Worm (Caenorhabditis elegans) whole organism, early embryonic: ENCODE results near the gene ZK1073.1.

Experiments
- B0310.2 ChIP-seq: sonication (generic microtip); optimal IDR thresholded peaks from 2 replicates; lab custom pipeline; 2016; ENCODE audit warnings: mild to moderate bottlenecking, missing genetic modification characterization, missing compliant biosample characterization
- F13C5.2 ChIP-seq: sonication (generic microtip); optimal IDR thresholded peaks from 2 replicates; lab custom pipeline; 2017; ENCODE audit warnings: mild to moderate bottlenecking, missing genetic modification characterization, inconsistent platforms, missing compliant biosample characterization
- aly-1 ChIP-seq: sonication (generic microtip); optimal IDR thresholded peaks from 2 replicates; lab custom pipeline; 2016; ENCODE audit warnings: missing genetic modification characterization, missing compliant biosample characterization
- ama-1 ChIP-seq: fragments of 150-350 bp; optimal IDR thresholded peaks from 2 replicates; lab custom pipeline; 2014
- ceh-13 ChIP-seq: fragments of 200-800 bp; sonication (Bioruptor generic); optimal IDR thresholded peaks from 2 replicates; lab custom pipeline; 2018; ENCODE audit warnings: mild to moderate bottlenecking, missing genetic modification characterization, missing compliant biosample characterization
- ceh-36 ChIP-seq: sonication (generic microtip); optimal IDR thresholded peaks from 2 replicates; lab custom pipeline; 2016; ENCODE audit warnings: missing genetic modification characterization, inconsistent platforms, missing compliant biosample characterization
- ets-7 ChIP-seq: sonication (generic microtip); optimal IDR thresholded peaks from 2 replicates; lab custom pipeline; 2016; ENCODE audit warnings: missing genotype, missing genetic modification characterization, missing compliant biosample characterization
- flt-1 ChIP-seq: fragments of 200-800 bp; sonication (Bioruptor generic); IDR thresholded peaks from 2 replicates; pipeline ENCODE4 v1.3.6; 2022; ENCODE audit warnings: missing genetic modification characterization, missing compliant biosample characterization
- hmbx-1 ChIP-seq: sonication (generic microtip); optimal IDR thresholded peaks from 2 replicates; lab custom pipeline; 2016; ENCODE audit warnings: mild to moderate bottlenecking, missing genetic modification characterization, missing compliant biosample characterization
- hmg-4 ChIP-seq: fragments of 200-800 bp; sonication (Bioruptor generic); optimal IDR thresholded peaks from 2 replicates; lab custom pipeline; 2018; ENCODE audit warnings: mild to moderate bottlenecking, missing genetic modification characterization, missing compliant biosample characterization
- hnd-1 ChIP-seq: sonication (generic microtip); optimal IDR thresholded peaks from 2 replicates; lab custom pipeline; 2016; ENCODE audit warnings: missing genetic modification characterization, missing compliant biosample characterization
- pes-1 ChIP-seq: fragments of 200-800 bp; sonication (Bioruptor generic); IDR thresholded peaks from 2 replicates; pipeline ENCODE4 v1.3.6; 2022; ENCODE audit warnings: missing genetic modification reagents, missing genetic modification characterization, missing compliant biosample characterization
- scrt-1 ChIP-seq: fragments of 200-800 bp; sonication (Bioruptor generic); IDR thresholded peaks from 2 replicates; pipeline ENCODE4 v1.3.6; 2022; ENCODE audit warnings: missing genetic modification characterization, missing compliant biosample characterization
- sea-1 ChIP-seq: fragments of 200-800 bp; sonication (Bioruptor generic); conservative IDR thresholded peaks from 2 replicates; pipeline ENCODE4 v1.3.6; 2022; ENCODE audit warnings: missing genetic modification characterization, missing compliant biosample characterization
- tbx-11 ChIP-seq: fragments of 200-800 bp; sonication (Bioruptor generic); IDR thresholded peaks from 2 replicates; pipeline ENCODE4 v1.3.6; 2022; ENCODE audit warnings: missing genetic modification characterization, missing compliant biosample characterization
- tbx-37 ChIP-seq: fragments of 200-800 bp; sonication (Bioruptor generic); conservative IDR thresholded peaks from 2 replicates; pipeline ENCODE4 v1.3.6; 2022; ENCODE audit warnings: missing genetic modification reagents, missing genetic modification characterization, missing compliant biosample characterization
- tra-4 ChIP-seq: sonication (generic microtip); optimal IDR thresholded peaks from 2 replicates; lab custom pipeline; 2017; ENCODE audit warnings: missing genetic modification characterization, missing compliant biosample characterization

The ZK1073.1 gene

DNA sequence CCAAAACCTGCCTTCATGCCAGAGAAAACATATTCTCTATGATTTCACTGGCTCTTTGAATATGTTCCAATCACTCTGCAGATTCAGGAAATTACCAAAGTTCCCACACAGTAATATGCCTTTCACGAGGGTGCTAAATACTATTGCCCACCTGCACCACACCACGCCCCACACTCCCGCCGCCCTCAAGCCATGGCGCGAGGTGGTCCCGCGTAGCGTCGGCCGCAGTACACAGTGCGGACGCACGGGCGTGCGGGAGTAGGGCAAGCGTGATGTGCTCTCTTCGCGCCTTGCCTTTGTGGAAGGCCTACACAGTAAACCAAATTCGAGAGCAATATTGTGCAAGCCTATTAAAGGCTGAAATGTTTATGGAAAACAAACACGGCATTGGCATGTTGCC is 28.8 kb upstream of the ZK1073.1 start:
- TF ChIP-seq tbx-11 (GFP tag; lab: Robert Waterston, UW), result no peak
- TF ChIP-seq sea-1 (GFP tag; lab: Robert Waterston, UW), result no peak
- TF ChIP-seq pes-1 (GFP tag; lab: Robert Waterston, UW), result no peak
- no peak for TF ChIP-seq hmg-4
- TF ChIP-seq ama-1 (lab: Kevin White, UChicago), result no peak
- no peak for TF ChIP-seq ceh-13 (GFP tag; lab: Kevin White, UChicago)
- TF ChIP-seq scrt-1 (GFP tag; lab: Robert Waterston, UW), result no peak
- no peak for TF ChIP-seq hnd-1 (tag; lab: Kevin White, UChicago)
- no peak for TF ChIP-seq tbx-37 (GFP tag; lab: Robert Waterston, UW)
- no peak for TF ChIP-seq ets-7 (tag; lab: Kevin White, UChicago)
- TF ChIP-seq tra-4, result no peak
- no peak for TF ChIP-seq flt-1 (GFP tag; lab: Robert Waterston, UW)
- no peak for TF ChIP-seq B0310.2 (tag; lab: Kevin White, UChicago)
- no peak for TF ChIP-seq hmbx-1 (tag; lab: Kevin White, UChicago)
- no peak for TF ChIP-seq aly-1 (tag; lab: Kevin White, UChicago)

ce11 chrX:16156891-16157290 is 28.2 kb upstream of the ZK1073.1 start:
- 0 out of 2 replicates have a peak, but pooled peaks have one; percentile 5 for TF ChIP-seq flt-1 (GFP tag; lab: Robert Waterston, UW)
- TF ChIP-seq B0310.2 (tag; lab: Kevin White, UChicago), result no peak
- TF ChIP-seq hmg-4, result peak; percentile 47
- no peak for TF ChIP-seq aly-1 (tag; lab: Kevin White, UChicago)
- TF ChIP-seq tbx-11 (GFP tag; lab: Robert Waterston, UW), result no peak
- TF ChIP-seq ama-1 (lab: Kevin White, UChicago), result no peak
- peak; percentile 2 for TF ChIP-seq F13C5.2 (tag; lab: Kevin White, UChicago)
- TF ChIP-seq hnd-1 (tag; lab: Kevin White, UChicago), result no peak

ce11 chrX:16155216-16155991 is 26.7 kb upstream of the ZK1073.1 start:
- TF ChIP-seq pes-1 (GFP tag; lab: Robert Waterston, UW) (no peak), flt-1 (GFP tag; lab: Robert Waterston, UW) (no peak), hmbx-1 (tag; lab: Kevin White, UChicago) (no peak), F13C5.2 (tag; lab: Kevin White, UChicago) (no peak), tra-4 (no peak), hmg-4 (no peak), hnd-1 (tag; lab: Kevin White, UChicago) (no peak)

ce11 chrX:16153744-16154143 is 25.1 kb upstream of the ZK1073.1 start:
- TF ChIP-seq ets-7 (tag; lab: Kevin White, UChicago) (no peak), pes-1 (GFP tag; lab: Robert Waterston, UW) (no peak), ceh-36 (no peak), hnd-1 (tag; lab: Kevin White, UChicago) (no peak), tbx-11 (GFP tag; lab: Robert Waterston, UW) (no peak), flt-1 (GFP tag; lab: Robert Waterston, UW) (no peak), ama-1 (lab: Kevin White, UChicago) (no peak), F13C5.2 (tag; lab: Kevin White, UChicago) (no peak), scrt-1 (GFP tag; lab: Robert Waterston, UW) (no peak), tra-4 (no peak)

ce11 chrX:16151302-16151701 is 22.6 kb upstream of the ZK1073.1 start:
- TF ChIP-seq tra-4 (no peak), ets-7 (tag; lab: Kevin White, UChicago) (no peak), pes-1 (GFP tag; lab: Robert Waterston, UW) (no peak), hnd-1 (tag; lab: Kevin White, UChicago) (no peak), hmg-4 (no peak), tbx-11 (GFP tag; lab: Robert Waterston, UW) (no peak), F13C5.2 (tag; lab: Kevin White, UChicago) (no peak), hmbx-1 (tag; lab: Kevin White, UChicago) (no peak), flt-1 (GFP tag; lab: Robert Waterston, UW) (no peak), ama-1 (lab: Kevin White, UChicago) (no peak), scrt-1 (GFP tag; lab: Robert Waterston, UW) (no peak), B0310.2 (tag; lab: Kevin White, UChicago) (no peak)

DNA sequence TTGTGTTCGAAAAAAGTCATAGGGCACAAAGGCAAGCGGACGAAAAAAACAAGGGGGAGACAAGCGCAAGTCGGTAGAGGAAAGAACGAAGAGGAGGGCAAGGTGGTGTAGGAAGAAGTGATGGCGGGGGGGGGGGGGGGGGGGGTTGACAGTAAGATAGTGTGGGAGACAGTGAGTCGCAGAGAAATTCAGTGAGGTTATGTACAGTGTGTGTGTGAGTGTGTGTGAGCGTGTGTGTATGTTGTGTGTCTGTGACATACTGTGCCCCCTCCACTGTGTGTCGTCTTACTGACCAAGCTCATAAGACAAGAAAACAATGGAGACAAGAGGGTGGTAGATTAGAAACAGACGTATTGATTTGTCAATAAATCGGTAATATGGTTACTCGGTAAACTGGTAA is 21.5 kb upstream of the ZK1073.1 start:
- TF ChIP-seq ceh-36, result peak; percentile 38
- TF ChIP-seq sea-1 (GFP tag; lab: Robert Waterston, UW), result no peak
- TF ChIP-seq ets-7 (tag; lab: Kevin White, UChicago), result no peak
- peak; percentile 81 for TF ChIP-seq hmg-4

DNA sequence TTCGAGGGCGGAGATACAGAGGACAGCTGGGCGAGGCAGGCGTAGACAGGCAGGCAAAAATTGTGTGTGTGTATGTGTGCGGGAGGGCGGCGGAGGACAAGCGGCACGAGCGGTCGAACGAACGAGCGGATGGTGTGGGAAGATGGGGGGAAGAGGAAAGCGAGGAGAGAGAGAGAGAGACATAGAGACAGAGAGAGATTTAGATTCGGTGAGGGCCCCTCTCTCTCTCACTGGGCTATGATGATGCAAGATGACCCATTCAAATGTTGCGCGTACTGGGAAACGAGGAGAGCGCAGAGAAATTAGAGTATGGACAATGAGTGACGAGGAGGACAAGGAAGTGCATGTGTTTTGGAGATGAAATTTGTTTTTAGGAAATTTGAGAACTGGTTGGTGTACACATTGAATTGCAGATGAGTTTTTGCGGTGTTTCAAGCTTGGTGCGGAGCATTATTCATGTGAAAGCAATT is 19.1 kb upstream of the ZK1073.1 start:
- TF ChIP-seq hmbx-1 (tag; lab: Kevin White, UChicago), result no peak
- peak; percentile 22; the same call in 1 of the 2 replicates for TF ChIP-seq flt-1 (GFP tag; lab: Robert Waterston, UW)
- TF ChIP-seq F13C5.2 (tag; lab: Kevin White, UChicago), result peak; percentile 83
- TF ChIP-seq pes-1 (GFP tag; lab: Robert Waterston, UW), result peak; percentile 51
- TF ChIP-seq scrt-1 (GFP tag; lab: Robert Waterston, UW), result no peak
- TF ChIP-seq ceh-13 (GFP tag; lab: Kevin White, UChicago), result no peak
- TF ChIP-seq tra-4, result no peak
- peak; percentile 94 for TF ChIP-seq hmg-4
- no peak for TF ChIP-seq tbx-37 (GFP tag; lab: Robert Waterston, UW)
- peak; percentile 50 for TF ChIP-seq sea-1 (GFP tag; lab: Robert Waterston, UW)
- TF ChIP-seq ama-1 (lab: Kevin White, UChicago), result no peak
- TF ChIP-seq ets-7 (tag; lab: Kevin White, UChicago), result peak; percentile 66
- TF ChIP-seq aly-1 (tag; lab: Kevin White, UChicago), result peak; percentile 77
- TF ChIP-seq B0310.2 (tag; lab: Kevin White, UChicago), result peak; percentile 64
- no peak for TF ChIP-seq ceh-36
- peak; percentile 53; the same call in 1 of the 2 replicates for TF ChIP-seq tbx-11 (GFP tag; lab: Robert Waterston, UW)
- no peak for TF ChIP-seq hnd-1 (tag; lab: Kevin White, UChicago)
